Worm (Caenorhabditis elegans): ENCODE measurements around the gene C13A2.5.

The C13A2.5 gene

DNA sequence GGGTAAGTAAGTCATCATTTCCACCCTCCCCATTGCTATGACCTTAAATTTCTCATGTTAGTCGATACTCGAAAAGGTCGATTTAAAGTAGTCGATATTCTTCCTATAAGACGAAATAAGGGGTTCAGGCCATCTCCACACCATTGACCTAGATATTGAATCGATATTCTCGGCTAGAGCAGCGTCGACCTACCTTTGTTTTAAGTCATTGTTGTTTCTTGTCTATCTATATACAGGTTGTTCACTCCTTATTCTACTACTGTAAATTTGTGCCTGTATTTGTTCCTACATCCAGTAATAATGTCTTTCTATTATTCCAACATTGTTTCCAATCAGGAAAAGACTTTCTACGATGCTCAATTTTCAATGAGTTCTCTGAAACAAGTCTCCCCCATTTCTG is 51.3 kb downstream of the C13A2.5 start, which contains the start of gene F10G2.4 (continued):
- no peak for TF ChIP-seq chd-7 (tag; optimal IDR thresholded peaks at IDR 0.05)
- no peak for TF ChIP-seq egl-44 (GFP tag; IDR thresholded peaks at IDR 0.05)
- TF ChIP-seq F49E8.2 (tag; optimal IDR thresholded peaks at IDR 0.05; ENCODE audit: insufficient read depth) = no peak
- no peak for TF ChIP-seq let-526 (GFP tag; IDR thresholded peaks at IDR 0.05)
- TF ChIP-seq B0336.3 (GFP tag; IDR thresholded peaks at IDR 0.05) = no peak
- TF ChIP-seq F22D6.2 (tag; optimal IDR thresholded peaks at IDR 0.05) = no peak
